Worm (Caenorhabditis elegans): ENCODE results near the gene F11D5.5.

DNA sequence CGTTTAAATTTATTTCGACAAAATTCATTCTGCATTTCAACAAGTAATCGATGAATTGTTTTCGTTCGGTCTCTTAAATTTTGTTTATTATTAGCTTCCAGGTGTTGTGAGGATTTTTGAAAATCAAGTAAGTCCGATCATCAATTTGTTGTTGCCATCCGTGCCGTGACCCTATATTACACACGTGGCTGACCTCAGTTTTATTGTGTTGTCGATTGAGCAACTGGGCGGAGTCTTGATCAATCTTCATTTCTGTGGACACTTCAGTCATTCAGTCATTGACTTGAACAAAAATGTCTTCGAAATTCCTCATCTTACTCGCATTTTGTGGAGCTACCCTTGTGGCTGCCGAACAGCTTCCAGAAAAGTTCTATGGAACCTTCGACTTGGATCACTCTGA, 41.4 kb upstream of the F11D5.5 start, which contains the start of gene lbp-2:
- TF ChIP-seq elt-3 (tag; optimal IDR thresholded peaks at IDR 0.05) (no peak), lin-13 (tag; optimal IDR thresholded peaks at IDR 0.05) (no peak), tbx-8 (GFP tag; optimal IDR thresholded peaks at IDR 0.05) (no peak), snpc-4 (tag; optimal IDR thresholded peaks at IDR 0.05) (no peak), nhr-237 (tag; optimal IDR thresholded peaks at IDR 0.05) (no peak), mep-1 (tag; optimal IDR thresholded peaks at IDR 0.05) (no peak), unc-39 (tag; optimal IDR thresholded peaks at IDR 0.05) (no peak), ceh-43 (GFP tag; optimal IDR thresholded peaks at IDR 0.05) (no peak), unc-62 (GFP tag; optimal IDR thresholded peaks at IDR 0.05) (no peak), lsy-2 (tag; optimal IDR thresholded peaks at IDR 0.05) (no peak)

Measured in whole organism, mixed stage, embryonic.